Fruit fly (Drosophila melanogaster) whole organism, embryonic: Measurements from ENCODE around the gene witty.

ENCODE experiments used
- Abd-B ChIP-seq: fragments of 200-800 bp; sonication (Bioruptor generic); optimal IDR thresholded peaks from 2 replicates; lab custom pipeline; 2018; ENCODE audit warnings: missing biosample characterization, mild to moderate bottlenecking, missing genetic modification characterization, moderate library complexity
- Asciz ChIP-seq: fragments of 200-800 bp; sonication (Bioruptor generic); optimal IDR thresholded peaks from 2 replicates; lab custom pipeline; 2017; ENCODE audit warnings: missing biosample characterization, mild to moderate bottlenecking, missing genetic modification characterization, missing genetic modification reagents
- CG10543 ChIP-seq: fragments of 200-800 bp; sonication (Bioruptor generic); optimal IDR thresholded peaks from 3 replicates; lab custom pipeline; 2017; ENCODE audit warnings: missing biosample characterization, mild to moderate bottlenecking, missing genetic modification characterization, moderate library complexity
- CG11398 ChIP-seq: fragments of 200-800 bp; sonication (Bioruptor generic); optimal IDR thresholded peaks from 2 replicates; lab custom pipeline; 2016; ENCODE audit warnings: missing biosample characterization, missing genetic modification characterization
- CG11695 ChIP-seq: fragments of 200-800 bp; sonication (Bioruptor generic); IDR thresholded peaks from 3 replicates; pipeline ENCODE4 v1.3.6; 2022; ENCODE audit warnings: missing biosample characterization, missing genetic modification characterization
- CG12071 ChIP-seq: fragments of 200-800 bp; sonication (Bioruptor generic); optimal IDR thresholded peaks from 3 replicates; lab custom pipeline; 2018; ENCODE audit warnings: missing biosample characterization, mild to moderate bottlenecking, missing genetic modification characterization
- CG12659 ChIP-seq: fragments of 200-800 bp; sonication (Bioruptor generic); optimal IDR thresholded peaks from 3 replicates; lab custom pipeline; 2017; ENCODE audit warnings: mild to moderate bottlenecking, missing biosample characterization, missing genetic modification reagents, missing genetic modification characterization
- CG14965 ChIP-seq: fragments of 200-800 bp; sonication (Bioruptor generic); optimal IDR thresholded peaks from 2 replicates; lab custom pipeline; 2016; ENCODE audit warnings: missing biosample characterization, missing genetic modification characterization, borderline replicate concordance
- CG15073 ChIP-seq: fragments of 200-800 bp; sonication (Bioruptor generic); optimal IDR thresholded peaks from 2 replicates; lab custom pipeline; 2016; ENCODE audit warnings: missing biosample characterization, missing genetic modification characterization
- CG1529 ChIP-seq: fragments of 200-800 bp; sonication (Bioruptor generic); optimal IDR thresholded peaks from 3 replicates; lab custom pipeline; 2018; ENCODE audit warnings: missing biosample characterization, missing genetic modification characterization
- CG17359 ChIP-seq: fragments of 200-800 bp; sonication (Bioruptor generic); optimal IDR thresholded peaks from 3 replicates; lab custom pipeline; 2018; ENCODE audit warnings: missing biosample characterization, mild to moderate bottlenecking, missing genetic modification characterization, moderate library complexity
- CG18476 ChIP-seq: fragments of 200-800 bp; sonication (Bioruptor generic); optimal IDR thresholded peaks from 2 replicates; lab custom pipeline; 2016; ENCODE audit warnings: missing biosample characterization, mild to moderate bottlenecking, missing genetic modification characterization
- CG2116 ChIP-seq: fragments of 200-800 bp; sonication (Bioruptor generic); optimal IDR thresholded peaks from 3 replicates; lab custom pipeline; 2018; ENCODE audit warnings: missing biosample characterization, mild to moderate bottlenecking, missing genetic modification characterization
- CG2129 ChIP-seq: fragments of 200-800 bp; sonication (Bioruptor generic); IDR thresholded peaks from 2 replicates; pipeline ENCODE4 v1.3.6; 2022; ENCODE audit warnings: missing biosample characterization, missing genetic modification characterization; ENCODE audit not compliant: partially characterized antibody
- CG30403 ChIP-seq: fragments of 200-800 bp; sonication (Bioruptor generic); optimal IDR thresholded peaks from 3 replicates; lab custom pipeline; 2016; ENCODE audit warnings: missing biosample characterization, missing genetic modification characterization
- CG30431 ChIP-seq: fragments of 200-800 bp; sonication (Bioruptor generic); optimal IDR thresholded peaks from 2 replicates; lab custom pipeline; 2017; ENCODE audit warnings: missing biosample characterization, missing genetic modification characterization
- CG33213 ChIP-seq: fragments of 200-800 bp; sonication (Bioruptor generic); optimal IDR thresholded peaks from 3 replicates; lab custom pipeline; 2016; ENCODE audit warnings: missing biosample characterization, missing genetic modification characterization
- CG3726 ChIP-seq: fragments of 200-800 bp; sonication (Bioruptor generic); IDR thresholded peaks from 3 replicates; pipeline ENCODE4, ENCODE4 v1.3.6; 2022; ENCODE audit warnings: missing biosample characterization, missing genetic modification characterization
- CG6654 ChIP-seq: fragments of 200-800 bp; sonication (Bioruptor generic); optimal IDR thresholded peaks from 2 replicates; lab custom pipeline; 2017; ENCODE audit warnings: missing biosample characterization, mild to moderate bottlenecking, missing genetic modification characterization
- CG8944 ChIP-seq: fragments of 200-800 bp; sonication (Bioruptor generic); optimal IDR thresholded peaks from 3 replicates; lab custom pipeline; 2016; ENCODE audit warnings: missing biosample characterization, missing genetic modification characterization
- CHES-1-like ChIP-seq: fragments of 200-800 bp; sonication (Bioruptor generic); optimal IDR thresholded peaks from 2 replicates; lab custom pipeline; 2016; ENCODE audit warnings: missing biosample characterization, missing genetic modification characterization
- CkIIα-i1 ChIP-seq: fragments of 200-800 bp; sonication (Bioruptor generic); IDR thresholded peaks from 2 replicates; pipeline ENCODE4 v1.3.6; 2022; ENCODE audit warnings: missing biosample characterization, missing genetic modification characterization
- D19B ChIP-seq: fragments of 200-800 bp; sonication (Bioruptor generic); optimal IDR thresholded peaks from 2 replicates; lab custom pipeline; 2017; ENCODE audit warnings: missing biosample characterization, mild to moderate bottlenecking, missing genetic modification characterization
- Dip3 ChIP-seq: fragments of 200-800 bp; sonication (Bioruptor generic); optimal IDR thresholded peaks from 3 replicates; lab custom pipeline; 2016; ENCODE audit warnings: missing biosample characterization, missing genetic modification characterization
- Hey ChIP-seq: fragments of 200-800 bp; sonication (Bioruptor generic); optimal IDR thresholded peaks from 3 replicates; lab custom pipeline; 2018; ENCODE audit warnings: missing biosample characterization, mild to moderate bottlenecking, missing genetic modification characterization
- HmgD ChIP-seq: fragments of 200-800 bp; sonication (Bioruptor generic); optimal IDR thresholded peaks from 3 replicates; lab custom pipeline; 2016; ENCODE audit warnings: missing biosample characterization, missing genetic modification characterization
- Lhr ChIP-seq: fragments of 200-800 bp; sonication (Bioruptor generic); optimal IDR thresholded peaks from 3 replicates; lab custom pipeline; 2017; ENCODE audit warnings: mild to moderate bottlenecking, missing biosample characterization, missing genetic modification reagents, missing genetic modification characterization
- Med ChIP-seq: fragments of 200-800 bp; sonication (Bioruptor generic); peaks from one replicate; lab custom pipeline; 2016; ENCODE audit warnings: missing biosample characterization, missing genetic modification characterization, mild to moderate bottlenecking, inconsistent platforms, moderate library complexity
- Neu2 ChIP-seq: fragments of 200-800 bp; sonication (Bioruptor generic); optimal IDR thresholded peaks from 3 replicates; lab custom pipeline; 2016; ENCODE audit warnings: missing biosample characterization, missing genetic modification characterization, borderline replicate concordance
- Rfx ChIP-seq: fragments of 200-800 bp; sonication (Bioruptor generic); IDR thresholded peaks from 2 replicates; pipeline ENCODE4 v1.3.6; 2022; ENCODE audit warnings: missing biosample characterization, missing genetic modification characterization
- Taf1 ChIP-seq: fragments of 200-800 bp; sonication (Bioruptor generic); IDR thresholded peaks from 2 replicates; pipeline ENCODE4 v1.3.6; 2022; ENCODE audit warnings: missing biosample characterization, missing genetic modification characterization
- Xrp1 ChIP-seq: fragments of 200-800 bp; sonication (Bioruptor generic); IDR thresholded peaks from 2 replicates; pipeline ENCODE4 v1.3.6; 2022; ENCODE audit warnings: missing biosample characterization, missing genetic modification characterization
- YL-1 ChIP-seq: fragments of 200-800 bp; sonication (Bioruptor generic); optimal IDR thresholded peaks from 3 replicates; lab custom pipeline; 2017; ENCODE audit warnings: missing biosample characterization, mild to moderate bottlenecking, missing genetic modification characterization
- cato ChIP-seq: fragments of 200-800 bp; sonication (Bioruptor generic); optimal IDR thresholded peaks from 2 replicates; lab custom pipeline; 2016; ENCODE audit warnings: missing biosample characterization, missing genetic modification characterization, borderline replicate concordance
- emc ChIP-seq: fragments of 200-800 bp; sonication (Bioruptor generic); optimal IDR thresholded peaks from 2 replicates; lab custom pipeline; 2016; ENCODE audit warnings: missing biosample characterization, missing genetic modification characterization
- fd3F ChIP-seq: fragments of 200-800 bp; sonication (Bioruptor generic); optimal IDR thresholded peaks from 2 replicates; lab custom pipeline; 2018; ENCODE audit warnings: missing biosample characterization, mild to moderate bottlenecking, missing genetic modification characterization, moderate library complexity
- fd64A ChIP-seq: fragments of 200-800 bp; sonication (Bioruptor generic); optimal IDR thresholded peaks from 3 replicates; lab custom pipeline; 2018; ENCODE audit warnings: missing biosample characterization, mild to moderate bottlenecking, missing genetic modification characterization
- gro ChIP-seq: fragments of 200-800 bp; sonication (Bioruptor generic); optimal IDR thresholded peaks from 2 replicates; lab custom pipeline; 2016; ENCODE audit warnings: missing biosample characterization, missing genetic modification characterization
- gsb-n ChIP-seq: fragments of 200-800 bp; sonication (Bioruptor generic); optimal IDR thresholded peaks from 3 replicates; lab custom pipeline; 2018; ENCODE audit warnings: missing biosample characterization, mild to moderate bottlenecking, missing genetic modification characterization
- inv ChIP-seq: fragments of 200-800 bp; sonication (Bioruptor generic); IDR thresholded peaks from 2 replicates; pipeline ENCODE4 v1.3.6; 2022; ENCODE audit warnings: missing biosample characterization, missing genetic modification characterization; ENCODE audit not compliant: partially characterized antibody
- kni ChIP-seq: fragments of 200-800 bp; sonication (Bioruptor generic); optimal IDR thresholded peaks from 3 replicates; lab custom pipeline; 2017; ENCODE audit warnings: mild to moderate bottlenecking, missing biosample characterization, missing genetic modification reagents, missing genetic modification characterization
- lmd ChIP-seq: fragments of 200-800 bp; sonication (Bioruptor generic); IDR thresholded peaks from 2 replicates; pipeline ENCODE4 v1.3.6; 2022; ENCODE audit warnings: missing biosample characterization, missing genetic modification characterization
- nerfin-1 ChIP-seq: fragments of 200-800 bp; sonication (Bioruptor generic); optimal IDR thresholded peaks from 3 replicates; lab custom pipeline; 2019; ENCODE audit warnings: missing biosample characterization, mild to moderate bottlenecking, missing genetic modification characterization, moderate library complexity
- nom ChIP-seq: fragments of 200-800 bp; sonication (Bioruptor generic); optimal IDR thresholded peaks from 2 replicates; lab custom pipeline; 2017; ENCODE audit warnings: missing biosample characterization, missing genetic modification characterization, mild to moderate bottlenecking, moderate library complexity, missing genetic modification reagents
- otp ChIP-seq: fragments of 200-800 bp; sonication (Bioruptor generic); IDR thresholded peaks from 3 replicates; pipeline ENCODE4, ENCODE4 v1.3.6; 2022; ENCODE audit warnings: missing biosample characterization, missing genetic modification characterization
- phol ChIP-seq: fragments of 200-800 bp; sonication (Bioruptor generic); optimal IDR thresholded peaks from 3 replicates; lab custom pipeline; 2018; ENCODE audit warnings: missing biosample characterization, mild to moderate bottlenecking, missing genetic modification characterization, moderate library complexity
- prd ChIP-seq, 3 experiments: fragments of >200 bp in 2 of 3; fragments of 200-800 bp in 1 of 3; sonication (Bioruptor generic) in 1 of 3; optimal IDR thresholded peaks in 2 of 3; IDR thresholded peaks in 1 of 3; 2 replicates in 2 of 3; 3 replicates in 1 of 3; pipeline versions ENCODE4 v1.3.6 to Lab custom; 2017 to 2022; ENCODE audit warnings: missing biosample characterization in 1 of 3, missing genetic modification characterization in 1 of 3
- vvl ChIP-seq: fragments of 200-800 bp; sonication (Bioruptor generic); IDR thresholded peaks from 2 replicates; pipeline ENCODE4 v1.3.6; 2022; ENCODE audit warnings: missing biosample characterization, missing genetic modification characterization

The witty gene

DNA sequence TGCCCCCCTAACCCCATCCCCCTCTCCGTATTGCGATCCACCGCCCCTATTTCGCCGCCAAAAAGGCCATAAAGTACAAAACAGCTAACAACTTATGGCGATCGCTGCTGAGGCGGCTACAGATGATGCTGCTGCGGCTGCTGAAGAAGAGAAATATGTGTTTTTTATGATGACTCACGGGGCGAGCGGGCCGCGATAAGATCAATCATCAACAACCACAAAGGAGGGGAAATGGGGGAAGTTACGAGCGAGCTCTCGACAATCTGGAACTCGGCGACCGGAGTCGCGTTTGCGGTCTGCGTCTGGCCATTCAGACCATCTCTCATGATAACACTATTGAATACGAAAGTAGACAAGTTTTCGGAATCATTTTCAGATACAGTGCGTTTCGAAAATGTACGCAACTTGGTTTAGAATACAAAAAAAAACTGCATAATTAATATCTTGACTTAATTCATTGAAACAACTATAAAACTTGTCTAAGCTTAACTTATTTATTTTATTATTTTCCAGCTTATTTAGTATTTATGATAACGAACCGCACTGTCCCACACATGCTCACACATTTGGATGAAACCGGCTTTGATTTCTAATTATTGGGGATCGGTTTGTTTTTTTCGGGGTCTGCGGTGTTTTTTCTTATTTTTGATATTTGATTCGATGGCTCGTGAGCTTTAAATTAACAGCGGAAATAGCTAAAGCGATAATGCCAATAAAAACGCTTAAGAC lies 45.8 kb upstream of the witty start (continued):
- TF ChIP-seq fd3F (GFP tag; lab: Kevin White, UChicago) (peak; percentile 95), Abd-B (peak; percentile 87), lmd (GFP tag; lab: Robert Waterston, UW) (peak; percentile 97), inv (GFP tag; lab: Robert Waterston, UW) (no peak), Taf1 (GFP tag; lab: Robert Waterston, UW) (peak; percentile 94), kni (peak; percentile 95), CG30403 (GFP tag; lab: Kevin White, UChicago) (peak; percentile 96), CG8944 (peak; percentile 89), D19B (peak; percentile 83), gro (GFP tag; lab: Kevin White, UChicago) (peak; percentile 92), CG11398 (GFP tag; lab: Kevin White, UChicago) (peak; percentile 91), Asciz (GFP tag; lab: Kevin White, UChicago) (peak; percentile 96), cato (peak; percentile 81), CG17359 (tag; lab: Kevin White, UChicago) (peak; percentile 98), CG2116 (GFP tag; lab: Kevin White, UChicago) (peak; percentile 70), Dip3 (GFP tag; lab: Kevin White, UChicago) (peak; percentile 92), Rfx (peak; percentile 98), CG14965 (peak; percentile 33), fd64A (GFP tag; lab: Kevin White, UChicago) (peak; percentile 91), Lhr (peak; percentile 89), Xrp1 (GFP tag; lab: Robert Waterston, UW) (peak; percentile 98), CG11695 (peak; percentile 100), Hey (tag; lab: Kevin White, UChicago) (peak; percentile 80), prd (optimal IDR thresholded peaks at IDR 0.05; lab: Kevin White, UChicago) (no peak), prd (GFP tag; IDR thresholded peaks at IDR 0.05; lab: Robert Waterston, UW) (peak; percentile 97), CG3726 (GFP tag; lab: Robert Waterston, UW) (peak; percentile 93; the same call in 1 of the 3 replicates), CG12071 (GFP tag; lab: Kevin White, UChicago) (peak; percentile 93), CG18476 (GFP tag; lab: Kevin White, UChicago) (peak; percentile 94), Med (GFP tag; lab: Kevin White, UChicago) (peak; percentile 99), nom (peak; percentile 38), CG30431 (GFP tag; lab: Kevin White, UChicago) (peak; percentile 85), CG15073 (GFP tag; lab: Kevin White, UChicago) (peak; percentile 66), CG12659 (peak; percentile 97), gsb-n (peak; percentile 98), HmgD (GFP tag; lab: Kevin White, UChicago) (peak; percentile 75), CG33213 (peak; percentile 83), otp (GFP tag; lab: Robert Waterston, UW) (peak; percentile 96), CG1529 (GFP tag; lab: Kevin White, UChicago) (peak; percentile 93), YL-1 (peak; percentile 87), CG2129 (GFP tag; lab: Robert Waterston, UW) (no peak), emc (GFP tag; lab: Kevin White, UChicago) (peak; percentile 21), phol (tag; lab: Kevin White, UChicago) (peak; percentile 94), CG10543 (GFP tag; lab: Kevin White, UChicago) (peak; percentile 97), CkIIα-i1 (GFP tag; lab: Robert Waterston, UW) (peak; percentile 84), Neu2 (GFP tag; lab: Kevin White, UChicago) (peak; percentile 16), nerfin-1 (tag; lab: Kevin White, UChicago) (peak; percentile 95), CG6654 (GFP tag; lab: Kevin White, UChicago) (peak; percentile 77), CHES-1-like (GFP tag; lab: Kevin White, UChicago) (peak; percentile 92), vvl (GFP tag; lab: Robert Waterston, UW) (peak; percentile 99)
